Fruit fly (Drosophila melanogaster) whole organism, embryonic: ENCODE measurements around the gene Tao.

Source experiments
- Abd-B ChIP-seq: fragments of 200-800 bp; sonication (Bioruptor generic); optimal IDR thresholded peaks from 2 replicates; lab custom pipeline; 2018; ENCODE audit warnings: missing biosample characterization, mild to moderate bottlenecking, missing genetic modification characterization, moderate library complexity
- B-H2 ChIP-seq: fragments of 200-800 bp; sonication (Bioruptor generic); optimal IDR thresholded peaks from 2 replicates; lab custom pipeline; 2018; ENCODE audit warnings: missing biosample characterization, mild to moderate bottlenecking, missing genetic modification characterization
- BEAF-32 ChIP-seq: fragments of 200-800 bp; sonication (Bioruptor generic); optimal IDR thresholded peaks from 3 replicates; lab custom pipeline; 2017; ENCODE audit warnings: missing biosample characterization, missing genetic modification characterization, mild to moderate bottlenecking, moderate library complexity, missing genetic modification reagents
- Bgb ChIP-seq: fragments of 200-800 bp; sonication (Bioruptor generic); IDR thresholded peaks from 2 replicates; pipeline ENCODE4 v1.3.6; 2022; ENCODE audit warnings: missing biosample characterization, missing genetic modification characterization; ENCODE audit not compliant: partially characterized antibody
- CG12659 ChIP-seq: fragments of 200-800 bp; sonication (Bioruptor generic); optimal IDR thresholded peaks from 3 replicates; lab custom pipeline; 2017; ENCODE audit warnings: mild to moderate bottlenecking, missing biosample characterization, missing genetic modification reagents, missing genetic modification characterization
- CG13287 ChIP-seq: fragments of 200-800 bp; sonication (Bioruptor generic); IDR thresholded peaks from 2 replicates; pipeline ENCODE4 v1.3.6; 2022; ENCODE audit warnings: missing biosample characterization, missing genetic modification characterization; ENCODE audit not compliant: partially characterized antibody
- CG13296 ChIP-seq: fragments of 200-800 bp; sonication (Bioruptor generic); optimal IDR thresholded peaks from 3 replicates; lab custom pipeline; 2018; ENCODE audit warnings: missing biosample characterization, mild to moderate bottlenecking, missing genetic modification characterization
- CG17385 ChIP-seq: fragments of 200-800 bp; sonication (Bioruptor generic); optimal IDR thresholded peaks from 3 replicates; lab custom pipeline; 2018; ENCODE audit warnings: missing biosample characterization, mild to moderate bottlenecking, missing genetic modification characterization
- CG18262 ChIP-seq: fragments of 200-800 bp; optimal IDR thresholded peaks from 3 replicates; lab custom pipeline; 2019; ENCODE audit warnings: missing biosample characterization, mild to moderate bottlenecking, missing genetic modification characterization, moderate library complexity
- CG2129 ChIP-seq: fragments of 200-800 bp; sonication (Bioruptor generic); IDR thresholded peaks from 2 replicates; pipeline ENCODE4 v1.3.6; 2022; ENCODE audit warnings: missing biosample characterization, missing genetic modification characterization; ENCODE audit not compliant: partially characterized antibody
- CG2712 ChIP-seq: fragments of 200-800 bp; optimal IDR thresholded peaks from 3 replicates; lab custom pipeline; 2019; ENCODE audit warnings: missing biosample characterization, mild to moderate bottlenecking, missing genetic modification characterization, moderate library complexity
- CG32767 ChIP-seq: fragments of 200-800 bp; sonication (Bioruptor generic); IDR thresholded peaks from 2 replicates; pipeline ENCODE4 v1.3.6; 2022; ENCODE audit warnings: missing biosample characterization, missing genetic modification characterization
- CG34224 ChIP-seq: fragments of 200-800 bp; sonication (Bioruptor generic); IDR thresholded peaks from 3 replicates; pipeline ENCODE4 v1.3.6; 2022; ENCODE audit warnings: missing biosample characterization, missing genetic modification characterization; ENCODE audit not compliant: partially characterized antibody
- CG34376 ChIP-seq: fragments of 200-800 bp; sonication (Bioruptor generic); optimal IDR thresholded peaks from 2 replicates; lab custom pipeline; 2018; ENCODE audit warnings: missing biosample characterization, mild to moderate bottlenecking, missing genetic modification characterization
- CG3995 ChIP-seq: fragments of 200-800 bp; sonication (Bioruptor generic); optimal IDR thresholded peaks from 3 replicates; lab custom pipeline; 2016; ENCODE audit warnings: missing biosample characterization, missing genetic modification characterization
- CG4617 ChIP-seq: fragments of 200-800 bp; sonication (Bioruptor generic); optimal IDR thresholded peaks from 3 replicates; lab custom pipeline; 2016; ENCODE audit warnings: missing biosample characterization, missing genetic modification characterization, borderline replicate concordance
- CG6254 ChIP-seq: fragments of 200-800 bp; sonication (Bioruptor generic); optimal IDR thresholded peaks from 3 replicates; lab custom pipeline; 2017; ENCODE audit warnings: mild to moderate bottlenecking, missing biosample characterization, missing genetic modification reagents, missing genetic modification characterization
- CG6683 ChIP-seq: fragments of 200-800 bp; sonication (Bioruptor generic); optimal IDR thresholded peaks from 2 replicates; lab custom pipeline; 2017; ENCODE audit warnings: missing biosample characterization, mild to moderate bottlenecking, missing genetic modification characterization, missing genetic modification reagents
- CG9932 ChIP-seq: fragments of 200-800 bp; sonication (Bioruptor generic); IDR thresholded peaks from 2 replicates; pipeline ENCODE4 v1.3.6; 2022; ENCODE audit warnings: missing biosample characterization, missing genetic modification characterization
- Dll ChIP-seq: fragments of 200-800 bp; sonication (Bioruptor generic); IDR thresholded peaks from 4 replicates; pipeline ENCODE4 v1.3.6; 2022; ENCODE audit warnings: missing biosample characterization, missing genetic modification characterization; ENCODE audit not compliant: partially characterized antibody
- Drgx ChIP-seq: fragments of 200-800 bp; sonication (Bioruptor generic); IDR thresholded peaks from 2 replicates; pipeline ENCODE4 v1.3.6; 2022; ENCODE audit warnings: missing biosample characterization, missing genetic modification characterization
- Fer2 ChIP-seq: fragments of 200-800 bp; sonication (Bioruptor generic); optimal IDR thresholded peaks from 2 replicates; lab custom pipeline; 2018; ENCODE audit warnings: missing biosample characterization, mild to moderate bottlenecking, missing genetic modification characterization, moderate library complexity
- HHEX ChIP-seq: fragments of 200-800 bp; sonication (Bioruptor generic); optimal IDR thresholded peaks from 3 replicates; lab custom pipeline; 2017; ENCODE audit warnings: missing biosample characterization, mild to moderate bottlenecking, missing genetic modification characterization, missing genetic modification reagents
- HLH4C ChIP-seq: fragments of 200-800 bp; sonication (Bioruptor generic); IDR thresholded peaks from 3 replicates; pipeline ENCODE4 v1.3.6; 2022; ENCODE audit warnings: missing biosample characterization, missing genetic modification characterization; ENCODE audit not compliant: partially characterized antibody
- HLHmδ ChIP-seq: fragments of 200-800 bp; sonication (Bioruptor generic); optimal IDR thresholded peaks from 2 replicates; lab custom pipeline; 2018; ENCODE audit warnings: missing biosample characterization, mild to moderate bottlenecking, missing genetic modification characterization, moderate library complexity
- Hmr ChIP-seq: fragments of 200-800 bp; sonication (Bioruptor generic); optimal IDR thresholded peaks from 3 replicates; lab custom pipeline; 2017; ENCODE audit warnings: mild to moderate bottlenecking, missing biosample characterization, missing genetic modification reagents, missing genetic modification characterization
- MBD-R2 ChIP-seq: fragments of 200-800 bp; sonication (Bioruptor generic); IDR thresholded peaks from 2 replicates; pipeline ENCODE4 v1.3.6; 2022; ENCODE audit warnings: missing biosample characterization, missing genetic modification characterization
- MESR4 ChIP-seq: fragments of 200-800 bp; sonication (Bioruptor generic); optimal IDR thresholded peaks from 2 replicates; lab custom pipeline; 2018; ENCODE audit warnings: missing biosample characterization, mild to moderate bottlenecking, missing genetic modification characterization, moderate library complexity
- Mad ChIP-seq: fragments of 200-800 bp; sonication (Bioruptor generic); optimal IDR thresholded peaks from 2 replicates; lab custom pipeline; 2016; ENCODE audit warnings: missing biosample characterization, missing genetic modification characterization
- Myb ChIP-seq: fragments of 200-800 bp; sonication (Bioruptor generic); optimal IDR thresholded peaks from 2 replicates; lab custom pipeline; 2016; ENCODE audit warnings: missing biosample characterization, missing genetic modification characterization
- Opbp ChIP-seq: fragments of 200-800 bp; sonication (Bioruptor generic); IDR thresholded peaks from 3 replicates; pipeline ENCODE4 v1.3.6; 2022; ENCODE audit warnings: missing biosample characterization, missing genetic modification characterization; ENCODE audit not compliant: partially characterized antibody
- Rfx ChIP-seq: fragments of 200-800 bp; sonication (Bioruptor generic); IDR thresholded peaks from 2 replicates; pipeline ENCODE4 v1.3.6; 2022; ENCODE audit warnings: missing biosample characterization, missing genetic modification characterization
- Sin3A ChIP-seq: fragments of >200 bp; optimal IDR thresholded peaks from 2 replicates; lab custom pipeline; 2018
- TFAM ChIP-seq: fragments of 200-800 bp; sonication (Bioruptor generic); optimal IDR thresholded peaks from 2 replicates; lab custom pipeline; 2017; ENCODE audit warnings: missing biosample characterization, missing genetic modification characterization, inconsistent platforms
- amos ChIP-seq: fragments of 200-800 bp; sonication (Bioruptor generic); IDR thresholded peaks from 2 replicates; pipeline ENCODE4 v1.3.6; 2022; ENCODE audit warnings: missing biosample characterization, missing genetic modification characterization; ENCODE audit not compliant: partially characterized antibody
- ato ChIP-seq: fragments of 200-800 bp; sonication (Bioruptor generic); IDR thresholded peaks from 2 replicates; pipeline ENCODE4 v1.3.6; 2022; ENCODE audit warnings: missing biosample characterization, missing genetic modification characterization; ENCODE audit not compliant: partially characterized antibody
- az2 ChIP-seq: fragments of 200-800 bp; sonication (Bioruptor generic); optimal IDR thresholded peaks from 3 replicates; lab custom pipeline; 2016; ENCODE audit warnings: missing biosample characterization, missing genetic modification characterization
- caup ChIP-seq: fragments of 200-800 bp; sonication (Bioruptor generic); optimal IDR thresholded peaks from 3 replicates; lab custom pipeline; 2017; ENCODE audit warnings: missing biosample characterization, mild to moderate bottlenecking, missing genetic modification characterization, moderate library complexity; ENCODE audit not compliant: severe bottlenecking
- dpn ChIP-seq, 2 experiments: fragments of 200-800 bp; sonication (Bioruptor generic); optimal IDR thresholded peaks; 3 replicates each; lab custom pipeline; 2016; ENCODE audit warnings: missing biosample characterization in 2 of 2, missing genetic modification characterization in 2 of 2
- gro ChIP-seq: fragments of 200-800 bp; sonication (Bioruptor generic); optimal IDR thresholded peaks from 2 replicates; lab custom pipeline; 2016; ENCODE audit warnings: missing biosample characterization, missing genetic modification characterization
- hbn ChIP-seq: fragments of 200-800 bp; sonication (Bioruptor generic); IDR thresholded peaks from 2 replicates; pipeline ENCODE4 v1.3.6; 2022; ENCODE audit warnings: missing biosample characterization, missing genetic modification characterization; ENCODE audit not compliant: partially characterized antibody
- nom ChIP-seq: fragments of 200-800 bp; sonication (Bioruptor generic); optimal IDR thresholded peaks from 2 replicates; lab custom pipeline; 2017; ENCODE audit warnings: missing biosample characterization, missing genetic modification characterization, mild to moderate bottlenecking, moderate library complexity, missing genetic modification reagents
- phol ChIP-seq: fragments of 200-800 bp; sonication (Bioruptor generic); optimal IDR thresholded peaks from 3 replicates; lab custom pipeline; 2018; ENCODE audit warnings: missing biosample characterization, mild to moderate bottlenecking, missing genetic modification characterization, moderate library complexity
- sna ChIP-seq: fragments of 200-800 bp; sonication (Bioruptor generic); IDR thresholded peaks from 2 replicates; pipeline ENCODE4 v1.3.6; 2022; ENCODE audit warnings: missing biosample characterization, missing genetic modification characterization; ENCODE audit not compliant: partially characterized antibody
- stc ChIP-seq: fragments of 200-800 bp; sonication (Bioruptor generic); IDR thresholded peaks from 2 replicates; pipeline ENCODE4 v1.3.6; 2022; ENCODE audit warnings: missing biosample characterization, missing genetic modification characterization
- vnd ChIP-seq: fragments of 200-800 bp; sonication (Bioruptor generic); IDR thresholded peaks from 3 replicates; pipeline ENCODE4 v1.3.6; 2022; ENCODE audit warnings: missing biosample characterization, missing genetic modification characterization; ENCODE audit not compliant: partially characterized antibody
- zen2 ChIP-seq: fragments of 200-800 bp; sonication (Bioruptor generic); IDR thresholded peaks from 3 replicates; pipeline ENCODE4 v1.3.6; 2022; ENCODE audit warnings: missing biosample characterization, missing genetic modification characterization; ENCODE audit not compliant: partially characterized antibody
- zfh2 ChIP-seq: fragments of 200-800 bp; sonication (Bioruptor generic); optimal IDR thresholded peaks from 2 replicates; lab custom pipeline; 2016; ENCODE audit warnings: missing biosample characterization, missing genetic modification characterization

Gene Tao

DNA sequence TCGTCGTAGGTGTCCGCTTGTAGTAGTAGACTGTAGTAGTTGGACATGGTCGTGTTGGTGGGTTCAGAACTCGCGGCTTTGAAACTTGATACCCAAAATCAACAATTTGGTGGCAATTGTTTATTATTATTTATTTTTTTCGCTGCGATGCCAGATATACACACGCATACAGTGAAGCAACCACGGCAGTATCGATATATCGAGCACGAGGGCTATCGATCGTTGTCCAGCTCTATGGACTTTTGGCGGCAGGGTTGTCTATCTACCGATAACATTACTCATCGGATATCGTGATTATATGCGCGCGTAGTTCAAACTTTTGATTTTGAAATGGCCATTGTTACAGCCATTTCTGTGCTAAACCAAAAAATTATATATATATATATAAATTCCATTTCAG, 22.0 kb upstream of the Tao start, which contains the start of gene CG14220 (continued):
- TF ChIP-seq stc (GFP tag; lab: Robert Waterston, UW), result no peak
- peak; percentile 44 for TF ChIP-seq CG12659 (GFP tag; lab: Kevin White, UChicago)
- peak; percentile 91 for TF ChIP-seq zen2 (GFP tag; lab: Robert Waterston, UW)
- peak; percentile 87 for TF ChIP-seq Dll (GFP tag; lab: Robert Waterston, UW)
- no peak for TF ChIP-seq Abd-B (GFP tag; lab: Kevin White, UChicago)
- TF ChIP-seq nom (GFP tag; lab: Kevin White, UChicago), result peak; percentile 15
- peak; percentile 94 for TF ChIP-seq ato
- peak; percentile 7; the same call in 1 of the 2 replicates for TF ChIP-seq Rfx
- TF ChIP-seq vnd, result peak; percentile 87
- TF ChIP-seq CG6254 (GFP tag; lab: Kevin White, UChicago), result no peak
- peak; percentile 31 for TF ChIP-seq phol (tag; lab: Kevin White, UChicago)
- TF ChIP-seq HLHmδ (GFP tag; lab: Kevin White, UChicago), result no peak
- TF ChIP-seq B-H2, result peak; percentile 37
- peak; percentile 9 for TF ChIP-seq CG13296
- peak; percentile 7 for TF ChIP-seq CG18262 (tag; lab: Kevin White, UChicago)
- no peak for TF ChIP-seq HHEX (GFP tag; lab: Kevin White, UChicago)
- TF ChIP-seq CG13287 (GFP tag; lab: Robert Waterston, UW), result peak; percentile 93
- peak; percentile 85 for TF ChIP-seq sna (GFP tag; lab: Robert Waterston, UW)
- peak; percentile 72 for TF ChIP-seq MBD-R2 (GFP tag; lab: Robert Waterston, UW)
- TF ChIP-seq CG17385 (GFP tag; lab: Kevin White, UChicago), result peak; percentile 5
- peak; percentile 41 for TF ChIP-seq CG2712
- peak; percentile 6 for TF ChIP-seq Myb
- no peak for TF ChIP-seq CG6683 (GFP tag; lab: Kevin White, UChicago)
- TF ChIP-seq CG32767, result peak; percentile 45; the same call in 1 of the 2 replicates
- peak; percentile 95 for TF ChIP-seq amos
- peak; percentile 63 for TF ChIP-seq CG2129 (GFP tag; lab: Robert Waterston, UW)
- peak; percentile 90 for TF ChIP-seq BEAF-32 (GFP tag; lab: Kevin White, UChicago)
- no peak for TF ChIP-seq zfh2 (GFP tag; lab: Kevin White, UChicago)
- TF ChIP-seq CG9932 (GFP tag; lab: Robert Waterston, UW), result peak; percentile 47; the same call in 1 of the 2 replicates
- TF ChIP-seq TFAM (GFP tag; lab: Kevin White, UChicago), result no peak
- peak; percentile 22 for TF ChIP-seq CG3995
- peak; percentile 43 for TF ChIP-seq CG4617 (GFP tag; lab: Kevin White, UChicago)
- no peak for TF ChIP-seq Drgx
- peak; percentile 97 for TF ChIP-seq CG34224 (GFP tag; lab: Robert Waterston, UW)
- TF ChIP-seq hbn, result peak; percentile 90
- TF ChIP-seq az2 (GFP tag; lab: Kevin White, UChicago), result no peak
- TF ChIP-seq Sin3A (lab: Kevin White, UChicago), result peak; percentile 17
- peak; percentile 97 for TF ChIP-seq Bgb
- TF ChIP-seq HLH4C (GFP tag; lab: Robert Waterston, UW), result peak; percentile 96
- no peak for TF ChIP-seq Fer2 (tag; lab: Kevin White, UChicago)
- TF ChIP-seq MESR4, result peak; percentile 78
- TF ChIP-seq dpn (GFP tag; optimal IDR thresholded peaks at IDR 0.05; lab: Kevin White, UChicago), result peak in 1 of 2 experiments; percentile 10
- peak; percentile 94 for TF ChIP-seq Opbp
- peak; percentile 51 for TF ChIP-seq CG34376 (GFP tag; lab: Kevin White, UChicago)
- TF ChIP-seq Mad (GFP tag; lab: Kevin White, UChicago), result peak; percentile 25
- peak; percentile 11 for TF ChIP-seq gro (GFP tag; lab: Kevin White, UChicago)
- no peak for TF ChIP-seq caup (GFP tag; lab: Kevin White, UChicago)
- peak; percentile 53 for TF ChIP-seq Hmr
